Worm (Caenorhabditis elegans) whole organism, L1 larva: Measurements from ENCODE around the gene sru-45.

Experiments used
- C16A3.4 ChIP-seq: fragments of 150-350 bp; optimal IDR thresholded peaks from 2 replicates; lab custom pipeline; 2014; ENCODE audit warnings: missing biosample characterization, missing genetic modification characterization
- F16B12.6 ChIP-seq: fragments of 150-350 bp; optimal IDR thresholded peaks from 2 replicates; lab custom pipeline; 2014; ENCODE audit warnings: missing biosample characterization, missing genetic modification characterization
- Y116A8C.19 ChIP-seq: sonication (generic microtip); optimal IDR thresholded peaks from 2 replicates; lab custom pipeline; 2016; ENCODE audit warnings: missing compliant biosample characterization, missing genetic modification characterization, borderline replicate concordance
- aha-1 ChIP-seq: fragments of 150-350 bp; optimal IDR thresholded peaks from 2 replicates; lab custom pipeline; 2014; ENCODE audit warnings: missing biosample characterization, missing genetic modification characterization
- alr-1 ChIP-seq: fragments of 200-800 bp; sonication (Bioruptor generic); optimal IDR thresholded peaks from 2 replicates; lab custom pipeline; 2018; ENCODE audit warnings: borderline replicate concordance, mild to moderate bottlenecking, missing genetic modification characterization, missing compliant biosample characterization
- ceh-63 ChIP-seq: fragments of 200-800 bp; sonication (Bioruptor generic); optimal IDR thresholded peaks from 2 replicates; lab custom pipeline; 2018; ENCODE audit warnings: mild to moderate bottlenecking, missing genetic modification characterization, missing compliant biosample characterization
- ceh-82 ChIP-seq, 3 experiments: fragments of 150-350 bp in 1 of 3; sonication (generic microtip) in 2 of 3; optimal IDR thresholded peaks; 2 replicates each; lab custom pipeline; 2014 to 2017; ENCODE audit warnings: missing biosample characterization in 3 of 3, missing genetic modification characterization in 3 of 3
- ceh-88 ChIP-seq: fragments of 200-800 bp; sonication (Bioruptor generic); IDR thresholded peaks from 2 replicates; pipeline ENCODE4 v1.3.6; 2022; ENCODE audit warnings: missing genetic modification characterization, missing compliant biosample characterization
- ceh-90 ChIP-seq: sonication (generic microtip); optimal IDR thresholded peaks from 2 replicates; lab custom pipeline; 2016; ENCODE audit warnings: missing genetic modification characterization, missing compliant biosample characterization
- ces-1 ChIP-seq: fragments of 150-350 bp; optimal IDR thresholded peaks from 2 replicates; lab custom pipeline; 2014; ENCODE audit warnings: missing biosample characterization, missing genetic modification reagents, missing genetic modification characterization
- dpl-1 ChIP-seq, 3 experiments: fragments of 150-350 bp in 2 of 3; sonication (generic microtip) in 1 of 3; optimal IDR thresholded peaks; 2 replicates each; lab custom pipeline; 2014 to 2017; ENCODE audit warnings: missing biosample characterization in 3 of 3, missing genetic modification characterization in 3 of 3, missing genetic modification reagents in 3 of 3
- dsc-1 ChIP-seq: sonication (generic microtip); optimal IDR thresholded peaks from 2 replicates; lab custom pipeline; 2016; ENCODE audit warnings: mild to moderate bottlenecking, missing genetic modification characterization, missing compliant biosample characterization
- efl-1 ChIP-seq, 4 experiments: fragments of 150-350 bp; optimal IDR thresholded peaks in 3 of 4; peaks in 1 of 4; 1 replicate in 1 of 4; 2 replicates in 3 of 4; lab custom pipeline; 2014; ENCODE audit warnings: missing biosample characterization in 2 of 4, missing genetic modification characterization in 2 of 4, missing genetic modification reagents in 2 of 4
- ets-5 ChIP-seq: fragments of 200-800 bp; sonication (Bioruptor generic); IDR thresholded peaks from 2 replicates; pipeline ENCODE4 v1.3.6; 2022; ENCODE audit warnings: missing genetic modification characterization, missing compliant biosample characterization
- fkh-10 ChIP-seq: sonication (generic microtip); optimal IDR thresholded peaks from 2 replicates; lab custom pipeline; 2017; ENCODE audit warnings: missing biosample characterization, missing genetic modification reagents, missing genetic modification characterization
- fkh-8 ChIP-seq: sonication (generic microtip); optimal IDR thresholded peaks from 2 replicates; lab custom pipeline; 2016; ENCODE audit warnings: mild to moderate bottlenecking, missing genetic modification characterization, missing compliant biosample characterization
- fos-1 ChIP-seq: fragments of 150-350 bp; optimal IDR thresholded peaks from 2 replicates; lab custom pipeline; 2014; ENCODE audit warnings: missing biosample characterization, missing genetic modification characterization
- grh-1 ChIP-seq: fragments of 200-800 bp; sonication (Bioruptor generic); IDR thresholded peaks from 2 replicates; pipeline ENCODE4 v1.3.6; 2022; ENCODE audit warnings: missing genetic modification reagents, missing genetic modification characterization, missing compliant biosample characterization
- irx-1 ChIP-seq: sonication (generic microtip); optimal IDR thresholded peaks from 2 replicates; lab custom pipeline; 2016; ENCODE audit warnings: missing genetic modification characterization, missing compliant biosample characterization
- lin-13 ChIP-seq: fragments of 150-350 bp; optimal IDR thresholded peaks from 2 replicates; lab custom pipeline; 2014; ENCODE audit warnings: missing biosample characterization, missing genetic modification reagents, missing genetic modification characterization
- lin-15B ChIP-seq: fragments of 150-350 bp; sonication (generic microtip); optimal IDR thresholded peaks from 3 replicates; lab custom pipeline; 2014; ENCODE audit warnings: missing biosample characterization, missing genetic modification characterization
- mab-9 ChIP-seq: fragments of 200-800 bp; sonication (Bioruptor generic); IDR thresholded peaks from 2 replicates; pipeline ENCODE4 v1.3.6; 2022; ENCODE audit warnings: missing genetic modification reagents, missing genetic modification characterization, missing compliant biosample characterization
- mdl-1 ChIP-seq, 2 experiments: fragments of 150-350 bp; optimal IDR thresholded peaks; 2 replicates each; lab custom pipeline; 2014 to 2017; ENCODE audit warnings: missing biosample characterization in 2 of 2, missing genetic modification characterization in 2 of 2, inconsistent platforms in 1 of 2
- nhr-11 ChIP-seq: fragments of 150-350 bp; optimal IDR thresholded peaks from 2 replicates; lab custom pipeline; 2014; ENCODE audit warnings: missing biosample characterization, missing genetic modification characterization
- nhr-19 ChIP-seq: fragments of 200-800 bp; sonication (Bioruptor generic); conservative IDR thresholded peaks from 2 replicates; pipeline ENCODE4 v1.3.6; 2022; ENCODE audit warnings: missing genetic modification characterization, missing compliant biosample characterization
- nhr-237 ChIP-seq: fragments of 150-350 bp; optimal IDR thresholded peaks from 2 replicates; lab custom pipeline; 2014; ENCODE audit warnings: missing biosample characterization, missing genetic modification characterization
- nhr-28 ChIP-seq: fragments of 150-350 bp; optimal IDR thresholded peaks from 2 replicates; lab custom pipeline; 2014; ENCODE audit warnings: missing biosample characterization, missing genetic modification characterization
- nhr-47 ChIP-seq: sonication (generic microtip); optimal IDR thresholded peaks from 2 replicates; lab custom pipeline; 2016; ENCODE audit warnings: mild to moderate bottlenecking, missing genetic modification characterization, moderate library complexity, missing compliant biosample characterization
- nhr-76 ChIP-seq: sonication (generic microtip); optimal IDR thresholded peaks from 2 replicates; lab custom pipeline; 2017; ENCODE audit warnings: missing biosample characterization, missing genetic modification characterization
- nhr-84 ChIP-seq: sonication (generic microtip); optimal IDR thresholded peaks from 2 replicates; lab custom pipeline; 2017; ENCODE audit warnings: missing biosample characterization, missing genetic modification characterization
- nhr-85 ChIP-seq: sonication (generic microtip); peaks from one replicate; lab custom pipeline; 2016; ENCODE audit warnings: missing genetic modification characterization, inconsistent platforms, missing compliant biosample characterization
- nhr-90 ChIP-seq: sonication (generic microtip); optimal IDR thresholded peaks from 2 replicates; lab custom pipeline; 2016; ENCODE audit warnings: mild to moderate bottlenecking, missing genetic modification characterization, missing compliant biosample characterization; ENCODE audit not compliant: poor library complexity
- pag-3 ChIP-seq: sonication (generic microtip); optimal IDR thresholded peaks from 2 replicates; lab custom pipeline; 2017; ENCODE audit warnings: missing genetic modification characterization, mild to moderate bottlenecking, missing compliant biosample characterization, antibody characterized with exemption, borderline replicate concordance; ENCODE audit not compliant: insufficient read depth
- pax-3 ChIP-seq: fragments of 200-800 bp; sonication (Bioruptor generic); optimal IDR thresholded peaks from 2 replicates; lab custom pipeline; 2018; ENCODE audit warnings: mild to moderate bottlenecking, missing genetic modification characterization, moderate library complexity, missing compliant biosample characterization
- rnt-1 ChIP-seq: sonication (generic microtip); optimal IDR thresholded peaks from 2 replicates; lab custom pipeline; 2016; ENCODE audit warnings: mild to moderate bottlenecking, missing genetic modification characterization, moderate library complexity, missing compliant biosample characterization
- skn-1 ChIP-seq: fragments of 150-350 bp; optimal IDR thresholded peaks from 2 replicates; lab custom pipeline; 2014; ENCODE audit warnings: missing biosample characterization, missing genetic modification characterization
- snpc-4 ChIP-seq: fragments of 150-350 bp; optimal IDR thresholded peaks from 2 replicates; lab custom pipeline; 2014; ENCODE audit warnings: missing biosample characterization, missing genetic modification characterization
- snu-23 ChIP-seq: sonication (generic microtip); optimal IDR thresholded peaks from 2 replicates; lab custom pipeline; 2016; ENCODE audit warnings: missing genetic modification characterization, missing compliant biosample characterization
- sup-37 ChIP-seq: fragments of 200-800 bp; sonication (Bioruptor generic); optimal IDR thresholded peaks from 2 replicates; lab custom pipeline; 2018; ENCODE audit warnings: mild to moderate bottlenecking, missing genetic modification characterization, missing compliant biosample characterization
- swsn-7 ChIP-seq: sonication (generic microtip); optimal IDR thresholded peaks from 2 replicates; lab custom pipeline; 2016; ENCODE audit warnings: missing genetic modification characterization, missing compliant biosample characterization
- tlp-1 ChIP-seq: fragments of 150-350 bp; optimal IDR thresholded peaks from 2 replicates; lab custom pipeline; 2014; ENCODE audit warnings: missing biosample characterization, missing genetic modification characterization
- vab-15 ChIP-seq: sonication (generic microtip); optimal IDR thresholded peaks from 2 replicates; lab custom pipeline; 2017; ENCODE audit warnings: missing genotype, mild to moderate bottlenecking, missing genetic modification characterization, missing compliant biosample characterization
- zip-4 ChIP-seq: fragments of 200-800 bp; sonication (Bioruptor generic); optimal IDR thresholded peaks from 2 replicates; lab custom pipeline; 2018; ENCODE audit warnings: mild to moderate bottlenecking, missing genetic modification characterization, moderate library complexity, missing compliant biosample characterization
- ztf-4 ChIP-seq: fragments of 150-350 bp; optimal IDR thresholded peaks from 2 replicates; lab custom pipeline; 2014; ENCODE audit warnings: missing biosample characterization, missing genetic modification characterization

Gene sru-45

DNA sequence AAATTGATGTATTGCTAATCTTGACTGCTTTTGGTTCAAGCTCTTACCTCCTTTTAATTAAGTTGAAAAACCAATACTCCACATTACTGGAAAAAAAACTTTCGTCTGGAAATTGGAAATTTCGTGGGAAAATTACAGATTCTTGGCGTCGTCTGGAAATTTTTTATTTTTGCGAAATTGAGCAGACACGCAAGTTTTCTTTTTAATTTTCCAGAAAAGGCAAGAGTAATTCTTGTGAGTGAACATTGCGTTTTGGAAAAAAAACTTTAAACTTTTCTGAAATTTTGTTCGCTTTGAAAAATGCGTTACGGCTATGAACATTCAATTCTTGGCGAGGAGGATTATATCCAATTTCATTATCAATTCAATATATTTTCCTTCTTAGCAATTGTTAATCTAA is at the start of gene sru-45:
Gene sru-45 (plus strand): TSS at position 301 of the 400 bp plus-strand sequence.
- TF ChIP-seq ceh-82 (tag; optimal IDR thresholded peaks at IDR 0.05; lab: Kevin White, UChicago) (no peak), nhr-19 (GFP tag; lab: Robert Waterston, UW) (no peak), swsn-7 (tag; lab: Kevin White, UChicago) (no peak), snpc-4 (tag; lab: Kevin White, UChicago) (no peak), pax-3 (no peak), skn-1 (tag; lab: Kevin White, UChicago) (no peak), nhr-28 (no peak), ceh-63 (GFP tag; lab: Kevin White, UChicago) (no peak), alr-1 (tag; lab: Kevin White, UChicago) (no peak), pag-3 (tag; lab: Kevin White, UChicago) (no peak), lin-13 (GFP tag; lab: Kevin White, UChicago) (no peak), ceh-88 (no peak), efl-1 (optimal IDR thresholded peaks at IDR 0.05; lab: Kevin White, UChicago) (no peak), efl-1 (GFP tag; optimal IDR thresholded peaks at IDR 0.05 in 1 of 2; lab: Kevin White, UChicago) (no peak), fkh-10 (GFP tag; lab: Kevin White, UChicago) (no peak), lin-15B (tag; lab: Kevin White, UChicago) (no peak), irx-1 (no peak), aha-1 (tag; lab: Kevin White, UChicago) (no peak), nhr-90 (tag; lab: Kevin White, UChicago) (no peak), tlp-1 (tag; lab: Kevin White, UChicago) (no peak)

DNA sequence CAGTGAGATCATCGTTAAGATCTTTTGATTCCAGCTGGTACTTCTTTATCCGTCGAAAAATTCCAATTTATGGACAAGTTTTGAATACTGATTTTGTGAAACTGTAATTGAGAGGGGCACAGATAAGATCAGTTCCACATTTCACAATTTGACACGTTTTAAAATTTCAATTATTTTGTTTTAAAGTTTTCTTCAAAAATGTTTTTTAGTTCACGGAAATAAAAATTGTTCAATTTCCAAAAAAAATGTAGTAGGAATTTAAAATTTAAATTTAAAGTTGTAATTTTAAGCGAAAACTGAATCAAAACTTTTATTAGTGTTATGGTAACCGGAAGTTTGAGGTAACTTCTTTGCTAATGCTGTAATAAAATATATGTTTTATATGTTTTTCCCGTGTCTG is 48.1 kb upstream of the sru-45 start, which contains the start of gene F36D3.4:
Gene F36D3.4 (minus strand): TSS at position 101 of the 400 bp plus-strand sequence.
- TF ChIP-seq swsn-7 (tag; lab: Kevin White, UChicago) (no peak), vab-15 (no peak), dpl-1 (GFP tag; optimal IDR thresholded peaks at IDR 0.05; lab: Kevin White, UChicago) (no peak), grh-1 (GFP tag; lab: Robert Waterston, UW) (no peak), nhr-84 (no peak), snu-23 (GFP tag; lab: Kevin White, UChicago) (no peak), fos-1 (tag; lab: Kevin White, UChicago) (no peak), dsc-1 (tag; lab: Kevin White, UChicago) (no peak), nhr-28 (no peak), lin-15B (tag; lab: Kevin White, UChicago) (no peak), C16A3.4 (tag; lab: Kevin White, UChicago) (no peak), mab-9 (GFP tag; lab: Robert Waterston, UW) (no peak), nhr-76 (tag; lab: Kevin White, UChicago) (no peak), ets-5 (GFP tag; lab: Robert Waterston, UW) (no peak), pag-3 (tag; lab: Kevin White, UChicago) (no peak), lin-13 (GFP tag; lab: Kevin White, UChicago) (no peak), zip-4 (GFP tag; lab: Kevin White, UChicago) (no peak), skn-1 (tag; lab: Kevin White, UChicago) (no peak)

DNA sequence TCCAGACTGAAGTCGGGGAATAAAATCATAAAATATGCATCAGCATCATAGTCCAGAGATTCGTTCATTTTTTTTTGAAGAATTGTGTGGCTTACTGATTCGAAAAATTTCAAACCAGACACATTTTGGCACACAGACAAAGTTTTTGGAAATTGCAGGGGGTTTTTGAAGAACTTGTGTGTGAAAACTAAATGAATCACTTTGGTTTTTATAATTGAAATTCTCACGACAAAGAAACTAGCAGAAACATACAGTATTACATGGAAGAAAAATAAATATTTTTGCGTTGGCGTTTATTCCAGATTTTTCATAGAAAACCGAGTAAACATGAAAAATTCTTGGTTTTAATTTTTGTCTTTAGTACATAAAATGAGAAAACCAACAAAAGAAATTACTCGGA is 43.5 kb upstream of the sru-45 start, which contains the start of gene srw-34:
Gene srw-34 (minus strand): TSS at position 101 of the 400 bp plus-strand sequence.
- TF ChIP-seq dsc-1 (tag; lab: Kevin White, UChicago) (no peak), ztf-4 (tag; lab: Kevin White, UChicago) (no peak), rnt-1 (tag; lab: Kevin White, UChicago) (no peak), nhr-237 (no peak), nhr-28 (no peak), fkh-8 (tag; lab: Kevin White, UChicago) (no peak), nhr-47 (tag; lab: Kevin White, UChicago) (no peak), lin-15B (tag; lab: Kevin White, UChicago) (no peak), sup-37 (GFP tag; lab: Kevin White, UChicago) (no peak), ceh-82 (tag; optimal IDR thresholded peaks at IDR 0.05; lab: Kevin White, UChicago) (no peak), ceh-90 (tag; lab: Kevin White, UChicago) (no peak), ces-1 (no peak), Y116A8C.19 (tag; lab: Kevin White, UChicago) (no peak), F16B12.6 (tag; lab: Kevin White, UChicago) (no peak), aha-1 (tag; lab: Kevin White, UChicago) (no peak), irx-1 (no peak), nhr-85 (tag; lab: Kevin White, UChicago) (no peak), mdl-1 (tag; optimal IDR thresholded peaks at IDR 0.05; lab: Kevin White, UChicago) (no peak), nhr-11 (no peak), fkh-10 (GFP tag; lab: Kevin White, UChicago) (no peak)
